Worm (Caenorhabditis elegans): ENCODE measurements around the gene moa-2.
A peak's percentile ranks its signal among the peaks of the same experiment; 100 is the strongest.

The moa-2 gene

DNA sequence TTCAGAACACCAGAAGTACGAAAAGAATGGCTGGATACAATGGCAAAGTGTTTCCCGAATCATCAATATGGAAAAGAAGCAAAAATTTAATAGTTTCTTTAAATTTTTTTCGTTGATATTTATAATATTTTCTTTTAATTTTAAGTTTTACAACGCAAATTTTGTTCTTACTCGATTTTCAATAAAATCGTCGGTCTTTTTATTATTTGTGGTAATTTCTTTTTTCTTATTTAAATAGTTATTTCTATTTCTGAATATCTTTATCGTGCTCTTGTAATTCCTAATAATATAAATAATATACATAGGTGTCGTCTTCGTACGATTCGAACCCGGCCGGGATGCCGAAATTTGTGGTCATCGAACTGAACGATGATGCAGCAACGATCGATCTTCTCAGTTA lies 27.1 kb downstream of the moa-2 start, which contains the start of gene lir-1 (continued):
- no peak for TF ChIP-seq Y53G8AR.9 (GFP tag; conservative IDR thresholded peaks at IDR 0.05)
- TF ChIP-seq bed-2 (GFP tag; IDR thresholded peaks at IDR 0.05) = no peak
- TF ChIP-seq hmg-20 (GFP tag; IDR thresholded peaks at IDR 0.05) = no peak
- TF ChIP-seq B0019.2 (GFP tag; conservative IDR thresholded peaks at IDR 0.05) = no peak
- TF ChIP-seq mxl-1 (tag; optimal IDR thresholded peaks at IDR 0.05) = no peak

DNA sequence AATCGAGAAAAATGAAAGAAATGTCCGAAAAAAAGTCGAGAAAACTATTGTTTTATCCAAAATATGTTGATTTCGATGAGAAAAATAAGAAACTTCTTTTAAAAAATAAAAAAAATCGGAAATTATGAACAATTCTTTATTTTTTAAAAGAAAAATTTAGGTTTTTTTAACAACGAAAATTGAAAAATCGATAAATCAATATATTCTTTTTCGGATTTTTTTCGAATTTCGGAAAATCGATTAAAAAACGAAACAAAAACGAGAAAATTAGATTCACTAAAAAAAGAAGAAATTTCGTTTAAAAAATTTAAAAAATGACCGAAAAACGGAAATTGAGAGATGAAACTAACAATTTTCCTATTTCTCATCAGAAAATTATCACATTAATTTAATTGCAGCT lies 28.8 kb downstream of the moa-2 start:
- no peak for TF ChIP-seq B0035.1 (tag; optimal IDR thresholded peaks at IDR 0.05)
- TF ChIP-seq K12H6.12 (tag; optimal IDR thresholded peaks at IDR 0.05) = no peak
- no peak for TF ChIP-seq nfya-2 (GFP tag; IDR thresholded peaks at IDR 0.05)
- TF ChIP-seq Y53F4B.3 (GFP tag; IDR thresholded peaks at IDR 0.05) = no peak
- TF ChIP-seq lin-54 (GFP tag; optimal IDR thresholded peaks at IDR 0.05) = no peak
- no peak for TF ChIP-seq hsf-1 (GFP tag; IDR thresholded peaks at IDR 0.05)
- TF ChIP-seq nhr-179 (tag; optimal IDR thresholded peaks at IDR 0.05) = no peak
- no peak for TF ChIP-seq zfh-2 (GFP tag; conservative IDR thresholded peaks at IDR 0.05)
- TF ChIP-seq T07F8.4 (tag; optimal IDR thresholded peaks at IDR 0.05) = no peak
- no peak for TF ChIP-seq repo-1 (tag; optimal IDR thresholded peaks at IDR 0.05)
- no peak for TF ChIP-seq let-607 (tag; optimal IDR thresholded peaks at IDR 0.05)
- no peak for TF ChIP-seq F23B12.7 (tag; optimal IDR thresholded peaks at IDR 0.05; ENCODE audit: insufficient read depth)
- TF ChIP-seq nfya-1 (tag; optimal IDR thresholded peaks at IDR 0.05; ENCODE audit: borderline replicate concordance, insufficient read depth) = no peak
- no peak for TF ChIP-seq nfyb-1 (GFP tag; IDR thresholded peaks at IDR 0.05)
- no peak for TF ChIP-seq lin-40 (tag; optimal IDR thresholded peaks at IDR 0.05)
- TF ChIP-seq mel-28 (tag; optimal IDR thresholded peaks at IDR 0.05; ENCODE audit: borderline replicate concordance) = no peak
- no peak for TF ChIP-seq F22D6.2 (tag; optimal IDR thresholded peaks at IDR 0.05)
- TF ChIP-seq nhr-90 (tag; optimal IDR thresholded peaks at IDR 0.05) = no peak
- no peak for TF ChIP-seq unc-62 (GFP tag; optimal IDR thresholded peaks at IDR 0.05)

ce11 chrII:7669409-7669808 lies 29.4 kb downstream of the moa-2 start:
- TF ChIP-seq madf-10 (tag; optimal IDR thresholded peaks at IDR 0.05) (no peak), hlh-26 (GFP tag; conservative IDR thresholded peaks at IDR 0.05) (no peak), ceh-27 (GFP tag; optimal IDR thresholded peaks at IDR 0.05) (peak; percentile 16), sptf-2 (GFP tag; optimal IDR thresholded peaks at IDR 0.05) (no peak), cebp-1 (GFP tag; IDR thresholded peaks at IDR 0.05) (no peak), cebp-1 (tag; optimal IDR thresholded peaks at IDR 0.05) (peak; percentile 52), mxl-1 (tag; optimal IDR thresholded peaks at IDR 0.05) (no peak), pbrm-1 (GFP tag; IDR thresholded peaks at IDR 0.05) (0 out of 2 replicates have a peak, but pooled peaks have one; percentile 31), mcd-1 (GFP tag; IDR thresholded peaks at IDR 0.05) (0 out of 2 replicates have a peak, but pooled peaks have one; percentile 14), lin-26 (GFP tag; IDR thresholded peaks at IDR 0.05) (no peak), mes-4 (tag; optimal IDR thresholded peaks at IDR 0.05) (no peak), attf-5 (GFP tag; optimal IDR thresholded peaks at IDR 0.05) (no peak), ceh-40 (GFP tag; IDR thresholded peaks at IDR 0.05) (no peak), hmg-1.2 (GFP tag; IDR thresholded peaks at IDR 0.05) (peak; percentile 65; the same call in 1 of the 2 replicates), hrde-1 (tag; optimal IDR thresholded peaks at IDR 0.05; ENCODE audit: borderline replicate concordance) (no peak), snpc-1.1 (tag; optimal IDR thresholded peaks at IDR 0.05; ENCODE audit: insufficient read depth) (no peak), snpc-4 (GFP tag; optimal IDR thresholded peaks at IDR 0.05) (no peak), snpc-4 (tag; optimal IDR thresholded peaks at IDR 0.05) (no peak), K11D2.4 (GFP tag; IDR thresholded peaks at IDR 0.05) (no peak), nfya-2 (GFP tag; IDR thresholded peaks at IDR 0.05) (no peak), madf-8 (GFP tag; conservative IDR thresholded peaks at IDR 0.05) (no peak), Y53F4B.3 (GFP tag; IDR thresholded peaks at IDR 0.05) (no peak), ceh-79 (tag; optimal IDR thresholded peaks at IDR 0.05) (no peak), egl-44 (GFP tag; IDR thresholded peaks at IDR 0.05) (no peak)
